4 worm cellular contexts compared by ENCODE assay signal in genomic region chrII:11635745-11636161, ce11.
A peak's percentile ranks its signal among the peaks of the same experiment; 100 is the strongest.
TF ChIP-seq lines count a peak whose summit lies in the region.

No protein-coding gene starts in this region.

TF ChIP-seq in whole organism, L2 larva, 48 proteins besides CTCF, POLR2A, EP300 and RAD21 (continues in another document):
- TF ChIP-seq elt-3 (tag; optimal IDR thresholded peaks at IDR 0.05; lab: Kevin White, UChicago) (no peak), zag-1 (tag; optimal IDR thresholded peaks at IDR 0.05; lab: Kevin White, UChicago) (no peak), alr-1 (tag; optimal IDR thresholded peaks at IDR 0.05; lab: Kevin White, UChicago) (no peak), snpc-4 (tag; optimal IDR thresholded peaks at IDR 0.05; lab: Kevin White, UChicago) (peak; percentile 14), unc-62 (GFP tag; optimal IDR thresholded peaks at IDR 0.05; lab: Kevin White, UChicago) (no peak), mab-5 (tag; optimal IDR thresholded peaks at IDR 0.05; lab: Kevin White, UChicago) (peak; percentile 20), lin-13 (GFP tag; optimal IDR thresholded peaks at IDR 0.05; lab: Kevin White, UChicago) (peak; percentile 84), gmeb-1 (tag; optimal IDR thresholded peaks at IDR 0.05; lab: Kevin White, UChicago) (peak; percentile 61), crh-2 (tag; optimal IDR thresholded peaks at IDR 0.05; lab: Kevin White, UChicago) (peak; percentile 98), nhr-6 (tag; optimal IDR thresholded peaks at IDR 0.05; lab: Kevin White, UChicago) (peak; percentile 94), ztf-4 (tag; optimal IDR thresholded peaks at IDR 0.05; lab: Kevin White, UChicago) (peak; percentile 93), sem-4 (tag; optimal IDR thresholded peaks at IDR 0.05; lab: Kevin White, UChicago) (peak; percentile 71), ceh-82 (tag; optimal IDR thresholded peaks at IDR 0.05; lab: Kevin White, UChicago) (no peak), nhr-21 (tag; optimal IDR thresholded peaks at IDR 0.05; lab: Kevin White, UChicago) (peak; percentile 90), egl-27 (tag; optimal IDR thresholded peaks at IDR 0.05; lab: Kevin White, UChicago) (peak; percentile 95), nhr-10 (tag; optimal IDR thresholded peaks at IDR 0.05; lab: Kevin White, UChicago) (peak; percentile 45), unc-55 (GFP tag; optimal IDR thresholded peaks at IDR 0.05; lab: Kevin White, UChicago) (peak; percentile 88), unc-39 (tag; optimal IDR thresholded peaks at IDR 0.05; lab: Kevin White, UChicago) (no peak), C34F6.9 (tag; optimal IDR thresholded peaks at IDR 0.05; lab: Kevin White, UChicago) (peak; percentile 76), nhr-129 (tag; optimal IDR thresholded peaks at IDR 0.05; lab: Kevin White, UChicago) (peak; percentile 97), nhr-77 (tag; optimal IDR thresholded peaks at IDR 0.05; lab: Kevin White, UChicago) (peak; percentile 49), lsy-2 (tag; optimal IDR thresholded peaks at IDR 0.05; lab: Kevin White, UChicago) (peak; percentile 46 to 69), ceh-16 (tag; optimal IDR thresholded peaks at IDR 0.05; lab: Kevin White, UChicago) (peak; percentile 76)

TF ChIP-seq in whole organism, L4 larva, 104 proteins besides CTCF, POLR2A, EP300 and RAD21 (continues in another document):
- peak in 1 of 2 experiments; percentile 36 for TF ChIP-seq hif-1 (tag; optimal IDR thresholded peaks at IDR 0.05; lab: Kevin White, UChicago)
- TF ChIP-seq mep-1 (tag; optimal IDR thresholded peaks at IDR 0.05; lab: Kevin White, UChicago) = peak; percentile 87
- TF ChIP-seq dpl-1 (GFP tag; optimal IDR thresholded peaks at IDR 0.05; lab: Kevin White, UChicago) = peak; percentile 32
- TF ChIP-seq daf-12 (tag; optimal IDR thresholded peaks at IDR 0.05; lab: Kevin White, UChicago) = no peak
- no peak for TF ChIP-seq ZK546.5 (tag; optimal IDR thresholded peaks at IDR 0.05; lab: Kevin White, UChicago)
- peak; percentile 88 for TF ChIP-seq ama-1 (optimal IDR thresholded peaks at IDR 0.05; lab: Kevin White, UChicago)
- peak; percentile 57; the same call in 1 of the 2 replicates for TF ChIP-seq tra-1 (GFP tag; IDR thresholded peaks at IDR 0.05; lab: Robert Waterston, UW)
- no peak for TF ChIP-seq nhr-76 (tag; optimal IDR thresholded peaks at IDR 0.05; lab: Kevin White, UChicago)
- peak; percentile 67 for TF ChIP-seq cey-2 (tag; optimal IDR thresholded peaks at IDR 0.05; lab: Kevin White, UChicago; ENCODE audit: borderline replicate concordance, insufficient read depth)
- TF ChIP-seq set-16 (GFP tag; IDR thresholded peaks at IDR 0.05; lab: Robert Waterston, UW) = peak; percentile 49
- TF ChIP-seq zfp-3 (GFP tag; conservative IDR thresholded peaks at IDR 0.05; lab: Robert Waterston, UW) = no peak
- TF ChIP-seq gei-8 (GFP tag; optimal IDR thresholded peaks at IDR 0.05; lab: Kevin White, UChicago) = no peak
- no peak for TF ChIP-seq Y48G9A.11 (GFP tag; IDR thresholded peaks at IDR 0.05; lab: Robert Waterston, UW)
- TF ChIP-seq F37D6.2 (tag; optimal IDR thresholded peaks at IDR 0.05; lab: Kevin White, UChicago) = no peak
- no peak for TF ChIP-seq daf-19 (GFP tag; conservative IDR thresholded peaks at IDR 0.05; lab: Robert Waterston, UW)
- TF ChIP-seq php-3 (GFP tag; IDR thresholded peaks at IDR 0.05; lab: Robert Waterston, UW) = 0 out of 2 replicates have a peak, but pooled peaks have one; percentile 45
- no peak for TF ChIP-seq ceh-44 (GFP tag; IDR thresholded peaks at IDR 0.05; lab: Robert Waterston, UW)
- TF ChIP-seq pha-4 (GFP tag; IDR thresholded peaks at IDR 0.05; lab: Robert Waterston, UW) = peak; percentile 74; the same call in 1 of the 2 replicates
- TF ChIP-seq pha-4 (tag; optimal IDR thresholded peaks at IDR 0.05; lab: Kevin White, UChicago) = peak; percentile 97
- TF ChIP-seq nhr-111 (GFP tag; optimal IDR thresholded peaks at IDR 0.05; lab: Kevin White, UChicago) = no peak
- peak; percentile 78 for TF ChIP-seq mxl-3 (GFP tag; optimal IDR thresholded peaks at IDR 0.05; lab: Kevin White, UChicago)
- TF ChIP-seq unc-130 (GFP tag; optimal IDR thresholded peaks at IDR 0.05; lab: Kevin White, UChicago) = no peak
- TF ChIP-seq daf-8 (GFP tag; IDR thresholded peaks at IDR 0.05; lab: Robert Waterston, UW) = no peak
- TF ChIP-seq ceh-62 (tag; optimal IDR thresholded peaks at IDR 0.05; lab: Kevin White, UChicago) = no peak

TF ChIP-seq in whole organism, late embryonic, 69 proteins besides CTCF, POLR2A, EP300 and RAD21 (continues in another document):
- TF ChIP-seq ceh-22 (tag; optimal IDR thresholded peaks at IDR 0.05; lab: Kevin White, UChicago) = no peak
- no peak for TF ChIP-seq che-1 (tag; optimal IDR thresholded peaks at IDR 0.05; lab: Kevin White, UChicago)
- no peak for TF ChIP-seq sox-4 (tag; optimal IDR thresholded peaks at IDR 0.05; lab: Kevin White, UChicago)
- TF ChIP-seq C08G9.2 (tag; optimal IDR thresholded peaks at IDR 0.05; lab: Kevin White, UChicago) = peak; percentile 6
- TF ChIP-seq tbx-2 (tag; optimal IDR thresholded peaks at IDR 0.05; lab: Kevin White, UChicago) = peak; percentile 56
- no peak for TF ChIP-seq syd-9 (tag; optimal IDR thresholded peaks at IDR 0.05; lab: Kevin White, UChicago)
- peak; percentile 45 for TF ChIP-seq unc-42 (tag; optimal IDR thresholded peaks at IDR 0.05; lab: Kevin White, UChicago)
- TF ChIP-seq ceh-30 (tag; optimal IDR thresholded peaks at IDR 0.05; lab: Kevin White, UChicago) = no peak
- TF ChIP-seq elt-2 (tag; optimal IDR thresholded peaks at IDR 0.05; lab: Kevin White, UChicago) = no peak
- TF ChIP-seq lin-11 (tag; optimal IDR thresholded peaks at IDR 0.05; lab: Kevin White, UChicago) = no peak
- TF ChIP-seq ceh-2 (tag; optimal IDR thresholded peaks at IDR 0.05; lab: Kevin White, UChicago) = peak; percentile 31
- no peak for TF ChIP-seq C38D4.7 (GFP tag; optimal IDR thresholded peaks at IDR 0.05; lab: Kevin White, UChicago)
- TF ChIP-seq fkh-10 (GFP tag; optimal IDR thresholded peaks at IDR 0.05; lab: Kevin White, UChicago) = no peak
- TF ChIP-seq pqm-1 (tag; optimal IDR thresholded peaks at IDR 0.05; lab: Kevin White, UChicago) = no peak
- no peak for TF ChIP-seq ceh-19 (GFP tag; optimal IDR thresholded peaks at IDR 0.05; lab: Kevin White, UChicago)
- peak; percentile 87 for TF ChIP-seq pros-1 (tag; optimal IDR thresholded peaks at IDR 0.05; lab: Kevin White, UChicago)
- no peak for TF ChIP-seq pha-2 (tag; optimal IDR thresholded peaks at IDR 0.05; lab: Kevin White, UChicago)
- TF ChIP-seq sdc-2 (tag; optimal IDR thresholded peaks at IDR 0.05; lab: Kevin White, UChicago) = peak; percentile 39
- TF ChIP-seq nhr-11 (tag; optimal IDR thresholded peaks at IDR 0.05; lab: Kevin White, UChicago) = no peak
- TF ChIP-seq pat-9 (tag; optimal IDR thresholded peaks at IDR 0.05; lab: Kevin White, UChicago) = peak; percentile 33
- peak; percentile 87 for TF ChIP-seq unc-55 (GFP tag; optimal IDR thresholded peaks at IDR 0.05; lab: Kevin White, UChicago)
- TF ChIP-seq eyg-1 (tag; optimal IDR thresholded peaks at IDR 0.05; lab: Kevin White, UChicago) = no peak
- no peak for TF ChIP-seq ets-4 (tag; optimal IDR thresholded peaks at IDR 0.05; lab: Kevin White, UChicago)
- TF ChIP-seq mec-3 (tag; optimal IDR thresholded peaks at IDR 0.05; lab: Kevin White, UChicago; ENCODE audit: borderline replicate concordance) = no peak
- peak; percentile 84 for TF ChIP-seq madf-2 (tag; optimal IDR thresholded peaks at IDR 0.05; lab: Kevin White, UChicago)
- no peak for TF ChIP-seq unc-86 (tag; optimal IDR thresholded peaks at IDR 0.05; lab: Kevin White, UChicago)
- peak; percentile 35 for TF ChIP-seq hlh-8 (tag; optimal IDR thresholded peaks at IDR 0.05; lab: Kevin White, UChicago)

TF ChIP-seq in whole organism, mixed stage, embryonic, 35 proteins besides CTCF, POLR2A, EP300 and RAD21:
- TF ChIP-seq nhr-28 (tag; optimal IDR thresholded peaks at IDR 0.05; lab: Kevin White, UChicago) (peak; percentile 61), mab-5 (tag; optimal IDR thresholded peaks at IDR 0.05; lab: Kevin White, UChicago) (peak; percentile 36), bed-3 (GFP tag; optimal IDR thresholded peaks at IDR 0.05; lab: Kevin White, UChicago) (peak; percentile 6), ceh-39 (tag; optimal IDR thresholded peaks at IDR 0.05; lab: Kevin White, UChicago) (peak; percentile 85), flh-1 (GFP tag; optimal IDR thresholded peaks at IDR 0.05; lab: Kevin White, UChicago) (no peak), pha-4 (tag; optimal IDR thresholded peaks at IDR 0.05; lab: Kevin White, UChicago) (peak; percentile 31), hlh-1 (tag; optimal IDR thresholded peaks at IDR 0.05; lab: Kevin White, UChicago) (peak; percentile 97), ceh-43 (GFP tag; optimal IDR thresholded peaks at IDR 0.05; lab: Kevin White, UChicago) (peak; percentile 13), lin-32 (GFP tag; optimal IDR thresholded peaks at IDR 0.05; lab: Kevin White, UChicago) (peak; percentile 95), nhr-2 (tag; optimal IDR thresholded peaks at IDR 0.05; lab: Kevin White, UChicago) (peak; percentile 89), ham-2 (GFP tag; optimal IDR thresholded peaks at IDR 0.05; lab: Kevin White, UChicago) (peak; percentile 98), cnd-1 (tag; optimal IDR thresholded peaks at IDR 0.05; lab: Kevin White, UChicago) (peak; percentile 94), snpc-4 (tag; optimal IDR thresholded peaks at IDR 0.05; lab: Kevin White, UChicago) (no peak), ceh-83 (GFP tag; optimal IDR thresholded peaks at IDR 0.05; lab: Kevin White, UChicago) (no peak), elt-1 (tag; optimal IDR thresholded peaks at IDR 0.05; lab: Kevin White, UChicago; ENCODE audit: borderline replicate concordance, insufficient read depth) (no peak), ces-1 (GFP tag; optimal IDR thresholded peaks at IDR 0.05; lab: Kevin White, UChicago) (peak; percentile 83), nhr-76 (tag; optimal IDR thresholded peaks at IDR 0.05; lab: Kevin White, UChicago) (no peak), tbx-8 (GFP tag; optimal IDR thresholded peaks at IDR 0.05; lab: Kevin White, UChicago) (peak; percentile 44), zip-8 (tag; optimal IDR thresholded peaks at IDR 0.05; lab: Kevin White, UChicago) (peak; percentile 32), mep-1 (tag; optimal IDR thresholded peaks at IDR 0.05; lab: Kevin White, UChicago) (peak; percentile 62), mls-2 (tag; optimal IDR thresholded peaks at IDR 0.05; lab: Kevin White, UChicago) (peak; percentile 60), nhr-237 (tag; optimal IDR thresholded peaks at IDR 0.05; lab: Kevin White, UChicago) (peak; percentile 83), unc-120 (tag; optimal IDR thresholded peaks at IDR 0.05; lab: Kevin White, UChicago; ENCODE audit: poor library complexity, severe bottlenecking) (peak; percentile 61), unc-62 (GFP tag; optimal IDR thresholded peaks at IDR 0.05; lab: Kevin White, UChicago) (peak; percentile 97), M03D4.4 (tag; optimal IDR thresholded peaks at IDR 0.05; lab: Kevin White, UChicago) (no peak), sptf-1 (tag; optimal IDR thresholded peaks at IDR 0.05; lab: Kevin White, UChicago) (peak; percentile 73), blmp-1 (tag; optimal IDR thresholded peaks at IDR 0.05; lab: Kevin White, UChicago) (peak; percentile 55), ztf-11 (tag; optimal IDR thresholded peaks at IDR 0.05; lab: Kevin White, UChicago) (peak; percentile 85), lsy-2 (tag; optimal IDR thresholded peaks at IDR 0.05; lab: Kevin White, UChicago) (peak; percentile 52)
TF ChIP-seq in whole organism, mixed stage, embryonic: peak in this region for 23.
